Fruit fly (Drosophila melanogaster): ENCODE data around the gene CG1674.
A peak's percentile ranks its signal among the peaks of the same experiment; 100 is the strongest.

The CG1674 gene

dm6 chr4:183681-184080, 46.8 kb upstream of the CG1674 start:
- no peak for TF ChIP-seq HLH4C (GFP tag; IDR thresholded peaks at IDR 0.05; ENCODE audit: partially characterized antibody)
- no peak for TF ChIP-seq toy (GFP tag; IDR thresholded peaks at IDR 0.05)
- peak; percentile 79; the same call in 2 of the 3 replicates for TF ChIP-seq CG2199 (GFP tag; IDR thresholded peaks at IDR 0.05)
- TF ChIP-seq Dll (GFP tag; IDR thresholded peaks at IDR 0.05; ENCODE audit: partially characterized antibody) = no peak
- no peak for TF ChIP-seq CG2116 (GFP tag; optimal IDR thresholded peaks at IDR 0.05)
- no peak for TF ChIP-seq CG10321 (GFP tag; IDR thresholded peaks at IDR 0.05)
- TF ChIP-seq dysf (GFP tag; IDR thresholded peaks at IDR 0.05) = no peak
- peak; percentile 10 for TF ChIP-seq CG11723 (GFP tag; optimal IDR thresholded peaks at IDR 0.05)
- TF ChIP-seq Trl (optimal IDR thresholded peaks at IDR 0.05) = peak; percentile 28 to 37
- TF ChIP-seq Trl (GFP tag; optimal IDR thresholded peaks at IDR 0.05) = no peak
- no peak for TF ChIP-seq CG12104 (GFP tag; optimal IDR thresholded peaks at IDR 0.05)
- no peak for TF ChIP-seq Nf-YA (GFP tag; IDR thresholded peaks at IDR 0.05)
- no peak for TF ChIP-seq btn (GFP tag; optimal IDR thresholded peaks at IDR 0.05)
- TF ChIP-seq CG3281 (GFP tag; optimal IDR thresholded peaks at IDR 0.05) = no peak

DNA sequence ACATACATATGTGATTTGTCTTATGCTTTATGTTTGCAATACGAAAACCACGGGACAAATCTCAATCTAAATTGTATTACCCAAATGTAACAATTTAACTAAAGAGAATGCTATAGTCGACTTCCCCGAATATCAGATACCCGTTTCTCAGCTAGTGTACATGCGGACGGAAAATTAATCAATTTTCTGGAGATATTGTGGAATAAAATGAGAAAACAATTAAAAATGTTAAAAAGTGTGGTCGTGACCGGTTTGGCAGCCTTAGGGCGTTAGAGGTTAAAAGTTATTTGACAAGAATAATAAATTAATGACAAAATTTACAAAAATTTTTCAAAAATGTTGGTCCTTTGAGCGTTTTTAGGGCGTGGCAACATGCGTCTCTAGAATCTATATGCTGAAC, 38.0 kb upstream of the CG1674 start:
- peak; percentile 70 for TF ChIP-seq D19A (tag; optimal IDR thresholded peaks at IDR 0.05)
- TF ChIP-seq h (optimal IDR thresholded peaks at IDR 0.05) = no peak
- no peak for TF ChIP-seq CG8924 (tag; optimal IDR thresholded peaks at IDR 0.05)
- TF ChIP-seq CG1603 (tag; optimal IDR thresholded peaks at IDR 0.05) = peak; percentile 2
- peak; percentile 81 for TF ChIP-seq CG30020 (tag; optimal IDR thresholded peaks at IDR 0.05)
- TF ChIP-seq p53 (GFP tag; optimal IDR thresholded peaks at IDR 0.05) = no peak
- TF ChIP-seq CG5245 (GFP tag; optimal IDR thresholded peaks at IDR 0.05) = no peak
- TF ChIP-seq Med (GFP tag) = peak; percentile 35
- TF ChIP-seq Dll (GFP tag; IDR thresholded peaks at IDR 0.05; ENCODE audit: partially characterized antibody) = no peak
- peak; percentile 11; the same call in 1 of the 3 replicates for TF ChIP-seq row (GFP tag; IDR thresholded peaks at IDR 0.05)
- TF ChIP-seq CG12236 (GFP tag; optimal IDR thresholded peaks at IDR 0.05) = no peak
- no peak for TF ChIP-seq CG43689 (GFP tag; IDR thresholded peaks at IDR 0.05)
- no peak for TF ChIP-seq CG12391 (tag; optimal IDR thresholded peaks at IDR 0.05)

DNA sequence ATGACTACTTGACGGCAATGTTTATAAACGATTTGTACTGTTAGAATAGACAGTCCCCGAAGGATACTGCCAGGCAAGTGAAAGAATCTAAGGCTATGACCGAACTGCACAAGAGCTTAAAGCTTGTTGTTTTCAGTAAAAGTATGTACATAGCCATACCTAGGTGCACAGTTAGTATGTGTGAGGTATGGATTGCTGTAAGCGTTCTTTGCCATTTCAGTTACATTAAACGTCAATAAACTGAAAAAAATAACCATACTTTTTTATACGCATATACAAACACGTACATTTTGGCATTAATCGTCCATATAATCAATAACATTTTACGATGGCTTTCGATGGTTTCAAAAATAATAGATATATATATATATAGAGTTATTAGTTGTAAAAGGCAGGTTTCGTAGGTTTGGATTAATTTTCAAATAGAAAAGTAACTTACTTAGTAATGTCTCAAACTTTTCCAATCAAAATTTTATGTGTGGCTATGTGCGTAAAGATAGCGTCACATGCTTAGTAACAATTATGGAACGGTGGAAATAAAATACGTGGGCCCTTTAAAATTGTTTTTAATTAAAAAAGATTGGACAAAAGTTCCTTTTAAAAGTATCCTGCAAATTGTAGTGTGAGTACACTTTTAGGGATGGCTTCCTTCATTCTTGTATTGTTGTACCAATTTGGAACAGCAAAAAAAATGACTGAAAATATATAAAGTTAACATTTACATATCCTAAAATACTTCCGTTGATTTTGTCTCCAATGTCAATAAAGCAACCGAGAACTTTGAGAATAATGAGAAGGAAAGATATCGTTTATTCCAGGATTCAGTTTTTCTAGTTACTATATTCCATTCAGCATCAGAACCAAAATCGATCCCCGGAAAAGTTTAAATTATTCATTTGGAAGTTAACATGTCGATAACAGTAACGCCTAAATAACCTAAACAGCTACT, 36.9 kb upstream of the CG1674 start, which contains the start of gene Abcd1:
Gene Abcd1 (minus strand): TSS at position 444 of the 949 bp plus-strand sequence.
- TF ChIP-seq CG12659 (GFP tag; optimal IDR thresholded peaks at IDR 0.05) = peak; percentile 34
- no peak for TF ChIP-seq Gsc (GFP tag; IDR thresholded peaks at IDR 0.05)
- no peak for TF ChIP-seq C15 (GFP tag; IDR thresholded peaks at IDR 0.05)
- no peak for TF ChIP-seq sima (GFP tag; optimal IDR thresholded peaks at IDR 0.05)
- TF ChIP-seq CG17328 (GFP tag; IDR thresholded peaks at IDR 0.05) = no peak
- TF ChIP-seq Spps (tag; optimal IDR thresholded peaks at IDR 0.05) = no peak
- TF ChIP-seq pfk (GFP tag; optimal IDR thresholded peaks at IDR 0.05) = peak; percentile 95
- TF ChIP-seq CG30020 (tag; optimal IDR thresholded peaks at IDR 0.05) = peak; percentile 100
- TF ChIP-seq Nf-YC (tag; optimal IDR thresholded peaks at IDR 0.05) = no peak
- TF ChIP-seq Lhr (GFP tag; optimal IDR thresholded peaks at IDR 0.05) = peak; percentile 62
- peak; percentile 14 for TF ChIP-seq fd102C (GFP tag; optimal IDR thresholded peaks at IDR 0.05)
- TF ChIP-seq D19A (tag; optimal IDR thresholded peaks at IDR 0.05) = no peak
- TF ChIP-seq schlank (tag; optimal IDR thresholded peaks at IDR 0.05) = no peak
- TF ChIP-seq sens (GFP tag) = no peak
- no peak for TF ChIP-seq eyg (GFP tag; optimal IDR thresholded peaks at IDR 0.05)
- peak; percentile 96 for TF ChIP-seq ssp (GFP tag; IDR thresholded peaks at IDR 0.05)
- TF ChIP-seq CG1603 (tag; optimal IDR thresholded peaks at IDR 0.05) = peak; percentile 100
- TF ChIP-seq Sry-δ (GFP tag; optimal IDR thresholded peaks at IDR 0.05) = peak; percentile 29
- peak; percentile 67; the same call in 2 of the 3 replicates for TF ChIP-seq row (GFP tag; IDR thresholded peaks at IDR 0.05)
- TF ChIP-seq croc (GFP tag; conservative IDR thresholded peaks at IDR 0.05) = no peak
- TF ChIP-seq bigmax (GFP tag; optimal IDR thresholded peaks at IDR 0.05) = peak; percentile 71
- peak; percentile 86 for TF ChIP-seq MESR4 (GFP tag; optimal IDR thresholded peaks at IDR 0.05)
- peak; percentile 11 for TF ChIP-seq YL-1 (GFP tag; optimal IDR thresholded peaks at IDR 0.05)
- peak; percentile 74 for TF ChIP-seq CG8089 (GFP tag; optimal IDR thresholded peaks at IDR 0.05)
- peak; percentile 95 for TF ChIP-seq CG11723 (GFP tag; optimal IDR thresholded peaks at IDR 0.05)
- no peak for TF ChIP-seq unc-4 (GFP tag; IDR thresholded peaks at IDR 0.05; ENCODE audit: partially characterized antibody)
- peak; percentile 11 for TF ChIP-seq CG2116 (GFP tag; optimal IDR thresholded peaks at IDR 0.05)

All from whole organism, embryonic.